Fruit fly (Drosophila melanogaster): ENCODE data around the gene Drsl6.

The Drsl6 gene

DNA sequence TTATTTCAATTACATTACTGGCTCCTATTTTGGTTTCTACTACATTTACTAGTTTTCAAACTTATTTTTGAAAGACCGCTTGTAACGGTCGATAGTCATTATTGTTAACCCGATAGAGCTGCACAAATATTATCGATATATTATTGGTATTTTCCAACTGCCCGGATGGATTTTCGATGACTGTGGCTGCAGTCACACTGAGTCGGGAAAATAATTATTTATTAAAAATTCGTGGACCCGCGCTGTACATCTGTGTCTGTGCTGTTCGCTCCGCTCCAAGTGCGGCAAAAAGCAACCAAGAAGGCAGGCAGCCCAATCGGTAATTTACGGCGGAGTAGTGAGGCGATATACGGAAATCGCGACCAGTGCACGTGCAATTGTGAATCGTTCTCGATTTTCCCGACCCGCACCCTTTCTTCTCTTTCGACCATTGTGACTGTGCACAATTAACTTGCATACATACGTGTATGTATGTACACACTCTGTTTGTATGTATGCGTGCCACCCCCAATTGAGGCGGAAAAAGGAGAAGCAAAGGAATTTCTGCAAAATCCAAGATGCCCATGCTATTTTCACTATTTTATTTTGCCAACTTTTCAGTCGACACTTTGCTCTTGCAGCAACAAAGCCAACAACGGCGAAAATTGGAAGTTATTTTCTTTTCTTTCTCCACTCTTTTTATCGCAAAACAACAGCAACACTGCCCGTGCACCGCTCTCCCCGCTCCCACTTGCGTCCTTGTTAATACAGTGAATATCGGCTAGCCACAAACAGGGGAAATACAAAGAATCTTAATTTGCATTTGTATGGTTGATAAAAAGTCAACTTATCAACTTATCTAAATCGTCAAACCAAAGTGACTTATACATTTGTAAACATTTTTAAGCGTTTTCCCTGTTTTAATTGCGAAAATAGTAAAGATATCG is 32.4 kb downstream of the Drsl6 start, which contains the start of gene ZnT63C:
Gene ZnT63C, plus strand, starts transcription at position 175 of the 926 bp plus-strand sequence.
- TF ChIP-seq psq (optimal IDR thresholded peaks at IDR 0.05) (no peak), h (optimal IDR thresholded peaks at IDR 0.05) (no peak), ttk (optimal IDR thresholded peaks at IDR 0.05) (no peak), Myc (optimal IDR thresholded peaks at IDR 0.05) (no peak), Sin3A (optimal IDR thresholded peaks at IDR 0.05) (no peak), insv (optimal IDR thresholded peaks at IDR 0.05) (no peak)

DNA sequence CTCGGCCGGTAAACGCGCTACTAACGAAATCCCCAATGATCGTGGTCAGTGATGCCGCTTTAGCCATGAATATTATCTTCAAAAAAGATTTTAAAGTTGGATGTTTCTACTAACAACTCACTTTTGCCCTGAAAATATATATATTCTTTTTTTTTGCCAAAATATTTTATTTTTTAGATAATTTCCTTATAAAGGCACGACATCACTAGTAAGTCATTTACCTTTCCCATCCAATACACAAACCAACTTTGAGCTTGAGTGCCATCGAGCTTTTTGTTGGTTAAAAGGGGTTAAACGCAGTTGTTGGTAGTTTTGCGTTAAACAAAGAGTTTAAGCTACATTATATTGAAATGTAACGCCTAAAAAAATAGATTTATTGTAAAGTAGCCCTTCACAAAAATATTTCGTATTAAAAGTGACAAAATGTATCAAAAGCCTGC is 33.1 kb downstream of the Drsl6 start, which contains the start of gene CG14968:
Gene CG14968, minus strand, starts transcription at position 26 of the 440 bp plus-strand sequence.
- no peak for TF ChIP-seq Myc (optimal IDR thresholded peaks at IDR 0.05)
- no peak for TF ChIP-seq h (optimal IDR thresholded peaks at IDR 0.05)
- TF ChIP-seq ttk (optimal IDR thresholded peaks at IDR 0.05): no peak
- TF ChIP-seq Sin3A (optimal IDR thresholded peaks at IDR 0.05): no peak

dm6 chr3L:3301171-3301738 is 35.0 kb downstream of the Drsl6 start:
- TF ChIP-seq insv (optimal IDR thresholded peaks at IDR 0.05): no peak
- no peak for TF ChIP-seq h (optimal IDR thresholded peaks at IDR 0.05)
- no peak for TF ChIP-seq psq (optimal IDR thresholded peaks at IDR 0.05)
- TF ChIP-seq ttk (optimal IDR thresholded peaks at IDR 0.05): no peak
- TF ChIP-seq Myc (optimal IDR thresholded peaks at IDR 0.05): no peak
- TF ChIP-seq Sin3A (optimal IDR thresholded peaks at IDR 0.05): no peak

dm6 chr3L:3300345-3300744 is 35.9 kb downstream of the Drsl6 start:
- TF ChIP-seq Myc (optimal IDR thresholded peaks at IDR 0.05) (no peak), psq (optimal IDR thresholded peaks at IDR 0.05) (no peak), insv (optimal IDR thresholded peaks at IDR 0.05) (no peak), ttk (optimal IDR thresholded peaks at IDR 0.05) (no peak), h (optimal IDR thresholded peaks at IDR 0.05) (no peak), Sin3A (optimal IDR thresholded peaks at IDR 0.05) (no peak)

DNA sequence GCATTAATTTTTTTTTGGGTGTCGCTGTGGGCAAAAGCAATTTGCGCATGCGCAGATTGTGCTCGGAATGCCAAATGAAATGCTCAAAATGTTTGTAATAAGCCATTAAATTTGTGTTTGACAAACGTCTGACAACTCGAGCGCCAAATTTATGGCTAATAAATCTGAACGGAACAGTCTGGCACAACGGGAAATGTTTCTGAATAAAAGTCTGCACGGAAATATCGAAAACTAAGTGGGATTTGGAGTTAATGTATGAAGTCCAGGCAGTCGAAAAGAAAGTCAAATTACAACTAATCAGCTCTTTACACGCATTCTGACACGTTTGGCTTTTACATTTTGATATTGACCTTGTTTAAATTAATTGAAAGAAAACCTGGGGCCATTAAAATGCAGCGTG is 45.1 kb downstream of the Drsl6 start, which contains the start of gene CG12009:
Gene CG12009, plus strand, starts transcription at position 301 of the 400 bp plus-strand sequence.
- no peak for TF ChIP-seq Sin3A (optimal IDR thresholded peaks at IDR 0.05)
- TF ChIP-seq Myc (optimal IDR thresholded peaks at IDR 0.05): no peak
- no peak for TF ChIP-seq ttk (optimal IDR thresholded peaks at IDR 0.05)
- no peak for TF ChIP-seq psq (optimal IDR thresholded peaks at IDR 0.05)
- TF ChIP-seq h (optimal IDR thresholded peaks at IDR 0.05): no peak
- TF ChIP-seq insv (optimal IDR thresholded peaks at IDR 0.05): no peak

dm6 chr3L:3288414-3288813 is 47.8 kb downstream of the Drsl6 start:
- TF ChIP-seq Myc (optimal IDR thresholded peaks at IDR 0.05) (no peak), h (optimal IDR thresholded peaks at IDR 0.05) (no peak), Sin3A (optimal IDR thresholded peaks at IDR 0.05) (no peak), insv (optimal IDR thresholded peaks at IDR 0.05) (no peak), ttk (optimal IDR thresholded peaks at IDR 0.05) (no peak), psq (optimal IDR thresholded peaks at IDR 0.05) (no peak)

All from Kc167 (cell line).